Fruit fly (Drosophila melanogaster) whole organism, adult: ENCODE results near the gene p.

ENCODE experiments used
- CG11617 ChIP-seq: fragments of 200-800 bp; sonication (Bioruptor generic); optimal IDR thresholded peaks from 2 replicates; lab custom pipeline; 2017; ENCODE audit warnings: mild to moderate bottlenecking, missing biosample characterization, missing genetic modification reagents, missing genetic modification characterization
- CG1620 ChIP-seq: fragments of 200-800 bp; sonication (Bioruptor generic); optimal IDR thresholded peaks from 2 replicates; lab custom pipeline; 2016; ENCODE audit warnings: missing biosample characterization, missing genetic modification characterization
- CG7045 ChIP-seq: fragments of 200-800 bp; sonication (Bioruptor generic); optimal IDR thresholded peaks from 2 replicates; lab custom pipeline; 2017; ENCODE audit warnings: missing biosample characterization, mild to moderate bottlenecking, missing genetic modification characterization
- Clk ChIP-seq: fragments of 200-800 bp; sonication (Bioruptor generic); optimal IDR thresholded peaks from 2 replicates; lab custom pipeline; 2017; ENCODE audit warnings: missing biosample characterization, missing genetic modification characterization
- cic ChIP-seq: fragments of 200-800 bp; sonication (Bioruptor generic); optimal IDR thresholded peaks from 2 replicates; lab custom pipeline; 2017; ENCODE audit warnings: missing biosample characterization, mild to moderate bottlenecking, missing genetic modification characterization, moderate library complexity
- ovo ChIP-seq: fragments of 200-800 bp; sonication (Bioruptor generic); optimal IDR thresholded peaks from 2 replicates; lab custom pipeline; 2016; ENCODE audit warnings: missing biosample characterization, missing genetic modification characterization
- pad ChIP-seq: fragments of 200-800 bp; sonication (Bioruptor generic); optimal IDR thresholded peaks from 3 replicates; lab custom pipeline; 2017; ENCODE audit warnings: missing biosample characterization, missing genetic modification characterization, mild to moderate bottlenecking, moderate library complexity, missing genetic modification reagents
- toe ChIP-seq: fragments of 200-800 bp; sonication (Bioruptor generic); optimal IDR thresholded peaks from 2 replicates; lab custom pipeline; 2016; ENCODE audit warnings: missing biosample characterization, missing genetic modification characterization

dm6 chr3R:8697772-8698259, 27.3 kb upstream of the p start, which contains the start of gene hb:
- TF ChIP-seq pad (GFP tag; lab: Kevin White, UChicago) (peak; percentile 98), cic (GFP tag; lab: Kevin White, UChicago) (no peak), Clk (GFP tag; lab: Kevin White, UChicago) (no peak), ovo (GFP tag; lab: Kevin White, UChicago) (peak; percentile 4), CG7045 (no peak), CG1620 (no peak), toe (no peak), CG11617 (GFP tag; lab: Kevin White, UChicago) (no peak)
